Worm (Caenorhabditis elegans): Measurements from ENCODE around the gene mecr-1.

mecr-1 gene

ce11 chrII:13184129-13184528 is 3.0 kb downstream of the mecr-1 start, which contains the start of gene W09H1.3:
W09H1.3 (plus strand) TSS chrII:13184429.
- TF ChIP-seq nfya-1 (tag; optimal IDR thresholded peaks at IDR 0.05; ENCODE audit: borderline replicate concordance, insufficient read depth) (no peak), ztf-28 (GFP tag; IDR thresholded peaks at IDR 0.05) (no peak), repo-1 (tag; optimal IDR thresholded peaks at IDR 0.05) (no peak), ekl-4 (GFP tag; IDR thresholded peaks at IDR 0.05) (no peak), T26A5.8 (tag; optimal IDR thresholded peaks at IDR 0.05) (no peak), F23B12.7 (tag; optimal IDR thresholded peaks at IDR 0.05; ENCODE audit: insufficient read depth) (no peak), ceh-79 (tag; optimal IDR thresholded peaks at IDR 0.05) (no peak), ceh-91 (GFP tag; IDR thresholded peaks at IDR 0.05) (no peak), die-1 (tag; optimal IDR thresholded peaks at IDR 0.05) (no peak), akir-1 (GFP tag; optimal IDR thresholded peaks at IDR 0.05) (no peak), ztf-22 (GFP tag; optimal IDR thresholded peaks at IDR 0.05) (no peak), cebp-2 (GFP tag; IDR thresholded peaks at IDR 0.05) (no peak), mxl-1 (tag; optimal IDR thresholded peaks at IDR 0.05) (no peak), egl-44 (GFP tag; IDR thresholded peaks at IDR 0.05) (no peak), D2030.7 (GFP tag; IDR thresholded peaks at IDR 0.05) (no peak)

ce11 chrII:13183228-13183755 is 3.8 kb downstream of the mecr-1 start, which contains the start of the genes W09H1.4 and his-73:
W09H1.4 (plus strand) TSS chrII:13183528.
his-73 (plus strand) TSS chrII:13183705.
- TF ChIP-seq Y53F4B.3 (GFP tag; IDR thresholded peaks at IDR 0.05) (no peak), him-1 (tag; optimal IDR thresholded peaks at IDR 0.05) (no peak), lin-54 (GFP tag; optimal IDR thresholded peaks at IDR 0.05) (no peak), F37B4.10 (GFP tag; IDR thresholded peaks at IDR 0.05) (no peak), egl-18 (GFP tag; IDR thresholded peaks at IDR 0.05) (no peak), F55B11.4 (tag; optimal IDR thresholded peaks at IDR 0.05; ENCODE audit: borderline replicate concordance, insufficient read depth) (no peak), C06A6.2 (GFP tag; conservative IDR thresholded peaks at IDR 0.05) (no peak), somi-1 (GFP tag; optimal IDR thresholded peaks at IDR 0.05) (no peak), gei-17 (GFP tag; optimal IDR thresholded peaks at IDR 0.05) (no peak), attf-5 (GFP tag; optimal IDR thresholded peaks at IDR 0.05) (no peak), mes-4 (tag; optimal IDR thresholded peaks at IDR 0.05) (no peak), T07F8.4 (tag; optimal IDR thresholded peaks at IDR 0.05) (no peak), Y79H2A.3 (GFP tag; conservative IDR thresholded peaks at IDR 0.05) (no peak), rcor-1 (GFP tag; IDR thresholded peaks at IDR 0.05) (no peak), lsy-27 (tag; optimal IDR thresholded peaks at IDR 0.05; ENCODE audit: borderline replicate concordance, insufficient read depth) (no peak), F39B2.1 (GFP tag; IDR thresholded peaks at IDR 0.05) (no peak), ztf-25 (GFP tag; IDR thresholded peaks at IDR 0.05) (no peak), zim-3 (tag; optimal IDR thresholded peaks at IDR 0.05) (no peak), hlh-26 (GFP tag; conservative IDR thresholded peaks at IDR 0.05) (no peak)

- peak; percentile 33; the same call in 1 of the 2 replicates for TF ChIP-seq egrh-3 (GFP tag; IDR thresholded peaks at IDR 0.05)
- TF ChIP-seq zfh-2 (GFP tag; conservative IDR thresholded peaks at IDR 0.05) = peak; percentile 72
Observed at ce11 chrII:13182295-13182694, 4.8 kb downstream of the mecr-1 start.

Data from whole organism, young adult.